Fruit fly (Drosophila melanogaster): ENCODE measurements around the gene Jon25Biii.

DNA sequence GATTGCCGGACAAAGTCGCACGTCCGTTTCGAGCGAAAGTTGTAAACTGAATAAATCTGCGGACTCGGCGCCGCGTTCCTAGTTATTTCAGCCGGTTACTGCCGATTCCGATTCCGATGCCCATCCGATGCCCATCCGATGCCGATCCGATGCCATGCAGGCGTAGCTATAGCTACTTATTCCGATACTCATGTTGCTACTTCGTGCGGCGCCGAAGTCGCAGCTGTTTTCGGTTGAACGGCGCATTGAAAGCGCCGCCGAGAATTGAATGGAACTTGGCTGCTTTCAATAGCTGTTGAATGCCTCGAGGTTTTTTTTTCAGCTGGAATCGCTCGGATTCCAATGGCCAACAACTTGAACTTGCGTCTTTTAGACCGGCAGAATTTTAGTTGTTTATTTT is 22.2 kb downstream of the Jon25Biii start:
- TF ChIP-seq usp (GFP tag; optimal IDR thresholded peaks at IDR 0.05), result no peak
- TF ChIP-seq CG8478 (optimal IDR thresholded peaks at IDR 0.05), result no peak

Data from whole organism.